Fruit fly (Drosophila melanogaster): Measurements from ENCODE around the gene Nost.

The Nost gene

DNA sequence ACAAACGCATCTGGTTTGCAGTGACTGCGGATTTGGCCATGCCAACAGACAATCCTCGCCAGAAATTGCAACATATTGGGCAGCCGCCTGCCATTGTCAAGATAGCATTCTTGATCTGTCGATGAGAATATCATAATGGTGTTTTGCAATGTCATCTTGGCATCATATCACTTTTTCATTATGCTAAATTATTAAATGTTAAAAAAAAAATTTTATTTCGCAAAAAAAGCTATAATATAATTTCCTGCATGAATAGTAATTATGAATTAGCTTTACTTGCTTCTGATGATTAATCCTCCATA, 60.0 kb downstream of the Nost start:
- TF ChIP-seq dac (GFP tag; optimal IDR thresholded peaks at IDR 0.05) (no peak), Smox (GFP tag; optimal IDR thresholded peaks at IDR 0.05) (no peak), svp (GFP tag) (peak; percentile 72)

DNA sequence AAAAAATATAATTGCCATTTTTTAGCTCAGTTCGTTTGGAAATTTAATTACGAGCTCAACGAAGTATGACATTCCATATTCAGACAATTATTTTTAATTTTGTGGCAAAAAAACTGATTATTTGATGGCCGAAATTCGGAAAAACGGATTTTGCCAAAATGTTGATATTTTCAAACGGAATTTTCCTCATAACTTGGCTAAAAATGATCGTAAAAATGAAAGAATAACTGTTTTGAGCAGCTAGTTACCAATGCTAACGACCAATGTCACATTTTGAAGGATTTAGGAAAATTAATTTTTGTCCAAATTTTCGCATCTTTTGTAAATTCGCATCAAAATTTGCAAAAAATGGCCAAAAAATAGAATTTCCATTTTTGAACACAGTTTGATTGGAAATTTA, 63.1 kb downstream of the Nost start:
- TF ChIP-seq lz (GFP tag; optimal IDR thresholded peaks at IDR 0.05) (no peak), Blimp-1 (GFP tag; optimal IDR thresholded peaks at IDR 0.05) (no peak), CG34406 (GFP tag; optimal IDR thresholded peaks at IDR 0.05) (no peak), acj6 (GFP tag; optimal IDR thresholded peaks at IDR 0.05) (no peak), CG10631 (GFP tag; optimal IDR thresholded peaks at IDR 0.05) (no peak), net (GFP tag; optimal IDR thresholded peaks at IDR 0.05) (no peak), eg (GFP tag; IDR thresholded peaks at IDR 0.05) (no peak), Ets96B (tag; optimal IDR thresholded peaks at IDR 0.05) (no peak), Smox (GFP tag; optimal IDR thresholded peaks at IDR 0.05) (no peak), CG16779 (tag; optimal IDR thresholded peaks at IDR 0.05) (no peak), svp (GFP tag) (no peak), CG6792 (GFP tag; optimal IDR thresholded peaks at IDR 0.05) (no peak), OdsH (GFP tag; optimal IDR thresholded peaks at IDR 0.05) (no peak)

DNA sequence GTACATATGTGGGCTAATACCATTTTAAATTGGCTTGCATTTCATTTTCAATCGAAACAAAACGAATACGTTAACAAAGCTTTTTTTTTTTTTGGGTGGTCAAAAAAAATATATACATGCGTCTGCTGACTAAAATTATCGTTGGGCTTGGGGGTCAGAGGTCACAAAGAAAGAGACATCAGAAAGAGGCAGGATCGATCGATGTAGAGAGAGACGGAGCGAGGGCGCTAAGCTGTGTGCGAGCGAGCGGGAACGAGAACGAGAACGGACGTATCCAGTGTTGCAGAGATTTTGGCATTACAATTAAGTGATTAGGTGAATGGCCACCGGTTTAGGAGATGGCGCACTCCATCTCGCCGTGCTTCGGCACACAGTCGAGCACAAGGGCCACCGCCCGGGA, 63.9 kb downstream of the Nost start:
- no peak for TF ChIP-seq OdsH (GFP tag; optimal IDR thresholded peaks at IDR 0.05)
- peak; percentile 83 for TF ChIP-seq svp (GFP tag)

DNA sequence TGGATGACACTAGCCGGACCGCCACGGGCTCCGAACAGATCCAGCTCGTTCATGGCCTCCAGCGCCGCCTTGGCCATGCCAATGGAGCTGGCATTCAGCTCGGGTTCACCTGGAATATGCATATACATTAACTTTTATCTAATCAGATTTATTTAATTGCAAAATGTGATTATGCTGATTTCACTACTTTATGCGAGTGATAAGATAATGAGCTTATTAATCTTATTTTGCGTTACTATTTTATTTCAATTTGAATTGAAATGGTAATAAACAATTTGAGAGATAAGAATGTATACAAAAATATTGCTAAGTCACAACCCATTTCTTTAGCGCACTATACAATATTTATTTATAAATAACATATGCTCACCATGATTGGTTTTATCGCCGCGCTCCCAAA, 72.1 kb downstream of the Nost start:
- TF ChIP-seq CG32006 (GFP tag; optimal IDR thresholded peaks at IDR 0.05) (no peak), CG15336 (GFP tag; IDR thresholded peaks at IDR 0.05) (no peak), dsx (GFP tag; optimal IDR thresholded peaks at IDR 0.05; ENCODE audit: poor library complexity, severe bottlenecking) (no peak), CG6163 (GFP tag; IDR thresholded peaks at IDR 0.05) (no peak), CG9139 (GFP tag; optimal IDR thresholded peaks at IDR 0.05) (no peak), CG16779 (tag; optimal IDR thresholded peaks at IDR 0.05) (no peak), CG8319 (GFP tag; optimal IDR thresholded peaks at IDR 0.05) (no peak), CG6854 (GFP tag; optimal IDR thresholded peaks at IDR 0.05) (no peak), eg (GFP tag; IDR thresholded peaks at IDR 0.05) (no peak), spab (GFP tag; optimal IDR thresholded peaks at IDR 0.05) (no peak), CG7368 (GFP tag; optimal IDR thresholded peaks at IDR 0.05) (no peak), Blimp-1 (GFP tag; optimal IDR thresholded peaks at IDR 0.05) (no peak), CG6276 (GFP tag; optimal IDR thresholded peaks at IDR 0.05) (no peak), pdm3 (GFP tag; optimal IDR thresholded peaks at IDR 0.05) (no peak), CG6792 (GFP tag; optimal IDR thresholded peaks at IDR 0.05) (no peak), CG34406 (GFP tag; optimal IDR thresholded peaks at IDR 0.05) (no peak), fkh (GFP tag; optimal IDR thresholded peaks at IDR 0.05) (no peak), Eip78C (GFP tag) (no peak)

dm6 chrX:9103308-9104185, 73.5 kb downstream of the Nost start, which contains the start of gene CG7766:
Gene CG7766 (minus strand): TSS chrX:9103739.
- TF ChIP-seq CG6854 (GFP tag; optimal IDR thresholded peaks at IDR 0.05) (no peak), svp (GFP tag) (peak; percentile 93), vri (GFP tag; optimal IDR thresholded peaks at IDR 0.05) (peak; percentile 87)

Measured in whole organism, prepupa.